Fruit fly (Drosophila melanogaster) whole organism, embryonic: ENCODE results near the gene Chd64.

Experiments
- CG10267 ChIP-seq: fragments of 200-800 bp; sonication (Bioruptor generic); optimal IDR thresholded peaks from 2 replicates; lab custom pipeline; 2018; ENCODE audit warnings: missing biosample characterization, mild to moderate bottlenecking, missing genetic modification characterization, moderate library complexity
- CG10321 ChIP-seq: fragments of 200-800 bp; sonication (Bioruptor generic); IDR thresholded peaks from 2 replicates; pipeline ENCODE4 v1.3.6; 2022; ENCODE audit warnings: missing biosample characterization, missing genetic modification characterization
- CG12071 ChIP-seq: fragments of 200-800 bp; sonication (Bioruptor generic); optimal IDR thresholded peaks from 3 replicates; lab custom pipeline; 2018; ENCODE audit warnings: missing biosample characterization, mild to moderate bottlenecking, missing genetic modification characterization
- CG12744 ChIP-seq: fragments of 200-800 bp; sonication (Bioruptor generic); optimal IDR thresholded peaks from 2 replicates; lab custom pipeline; 2016; ENCODE audit warnings: missing biosample characterization, missing genetic modification characterization
- CG14050 ChIP-seq: fragments of 200-800 bp; sonication (Bioruptor generic); IDR thresholded peaks from 3 replicates; pipeline ENCODE4 v1.3.6; 2022; ENCODE audit warnings: missing biosample characterization, missing genetic modification characterization
- CG14710 ChIP-seq: fragments of 200-800 bp; sonication (Bioruptor generic); optimal IDR thresholded peaks from 3 replicates; lab custom pipeline; 2019; ENCODE audit warnings: missing biosample characterization, mild to moderate bottlenecking, missing genetic modification characterization, moderate library complexity
- CG15514 ChIP-seq: fragments of 200-800 bp; sonication (Bioruptor generic); optimal IDR thresholded peaks from 3 replicates; lab custom pipeline; 2017; ENCODE audit warnings: missing biosample characterization, missing genetic modification characterization, mild to moderate bottlenecking, moderate library complexity, missing genetic modification reagents
- CG15601 ChIP-seq: fragments of 200-800 bp; sonication (Bioruptor generic); optimal IDR thresholded peaks from 3 replicates; lab custom pipeline; 2019; ENCODE audit warnings: missing biosample characterization, mild to moderate bottlenecking, missing genetic modification characterization, moderate library complexity
- CG17912 ChIP-seq: fragments of 200-800 bp; sonication (Bioruptor generic); optimal IDR thresholded peaks from 2 replicates; lab custom pipeline; 2018; ENCODE audit warnings: missing biosample characterization, mild to moderate bottlenecking, missing genetic modification characterization
- CG18619 ChIP-seq: fragments of 200-800 bp; sonication (Bioruptor generic); optimal IDR thresholded peaks from 3 replicates; lab custom pipeline; 2017; ENCODE audit warnings: missing biosample characterization, mild to moderate bottlenecking, missing genetic modification characterization
- CG18764 ChIP-seq: fragments of 200-800 bp; sonication (Bioruptor generic); optimal IDR thresholded peaks from 3 replicates; lab custom pipeline; 2016; ENCODE audit warnings: missing biosample characterization, missing genetic modification characterization
- CG32772 ChIP-seq: fragments of 200-800 bp; sonication (Bioruptor generic); IDR thresholded peaks from 2 replicates; pipeline ENCODE4 v1.3.6; 2022; ENCODE audit warnings: missing biosample characterization, missing genetic modification characterization
- CG3407 ChIP-seq: fragments of 200-800 bp; sonication (Bioruptor generic); optimal IDR thresholded peaks from 2 replicates; lab custom pipeline; 2018; ENCODE audit warnings: missing biosample characterization, mild to moderate bottlenecking, missing genetic modification characterization
- CG43689 ChIP-seq: fragments of 200-800 bp; sonication (Bioruptor generic); IDR thresholded peaks from 2 replicates; pipeline ENCODE4 v1.3.6; 2022; ENCODE audit warnings: missing biosample characterization, missing genetic modification characterization
- CG6654 ChIP-seq: fragments of 200-800 bp; sonication (Bioruptor generic); optimal IDR thresholded peaks from 2 replicates; lab custom pipeline; 2017; ENCODE audit warnings: missing biosample characterization, mild to moderate bottlenecking, missing genetic modification characterization
- CG7556 ChIP-seq: fragments of 200-800 bp; sonication (Bioruptor generic); optimal IDR thresholded peaks from 2 replicates; lab custom pipeline; 2017; ENCODE audit warnings: missing biosample characterization, mild to moderate bottlenecking, missing genetic modification characterization
- CG7987 ChIP-seq: fragments of 200-800 bp; sonication (Bioruptor generic); optimal IDR thresholded peaks from 2 replicates; lab custom pipeline; 2018; ENCODE audit warnings: missing biosample characterization, mild to moderate bottlenecking, missing genetic modification characterization, moderate library complexity
- CG8290 ChIP-seq, 3 experiments: fragments of 200-800 bp; sonication (Bioruptor generic); optimal IDR thresholded peaks; 2 replicates each; lab custom pipeline; 2016 to 2019; ENCODE audit warnings: missing biosample characterization in 3 of 3, missing genetic modification characterization in 3 of 3, mild to moderate bottlenecking in 2 of 3, moderate library complexity in 1 of 3
- CG8478 ChIP-seq: fragments of >200 bp; optimal IDR thresholded peaks from 2 replicates; lab custom pipeline; 2018
- CG8765 ChIP-seq: fragments of 200-800 bp; sonication (Bioruptor generic); IDR thresholded peaks from 2 replicates; pipeline ENCODE4 v1.3.6; 2022; ENCODE audit warnings: missing biosample characterization, missing genetic modification characterization
- CTCF ChIP-seq: fragments of 200-800 bp; sonication (Bioruptor generic); optimal IDR thresholded peaks from 2 replicates; lab custom pipeline; 2017; ENCODE audit warnings: missing biosample characterization, mild to moderate bottlenecking, missing genetic modification characterization, moderate library complexity
- D19B ChIP-seq: fragments of 200-800 bp; sonication (Bioruptor generic); optimal IDR thresholded peaks from 2 replicates; lab custom pipeline; 2017; ENCODE audit warnings: missing biosample characterization, mild to moderate bottlenecking, missing genetic modification characterization
- GATAe ChIP-seq: fragments of 200-800 bp; sonication (Bioruptor generic); conservative IDR thresholded peaks from 2 replicates; pipeline ENCODE4 v1.3.6; 2022; ENCODE audit warnings: missing biosample characterization, missing genetic modification characterization
- HLH4C ChIP-seq: fragments of 200-800 bp; sonication (Bioruptor generic); IDR thresholded peaks from 3 replicates; pipeline ENCODE4 v1.3.6; 2022; ENCODE audit warnings: missing biosample characterization, missing genetic modification characterization; ENCODE audit not compliant: partially characterized antibody
- Mrtf ChIP-seq: fragments of 200-800 bp; sonication (Bioruptor generic); IDR thresholded peaks from 3 replicates; pipeline ENCODE4 v1.3.6; 2022; ENCODE audit warnings: missing biosample characterization, missing genetic modification characterization
- NC2α ChIP-seq: fragments of 200-800 bp; sonication (Bioruptor generic); optimal IDR thresholded peaks from 2 replicates; lab custom pipeline; 2016; ENCODE audit warnings: missing biosample characterization, missing genetic modification characterization
- Pdp1 ChIP-seq, 2 experiments: fragments of 200-800 bp; sonication (Bioruptor generic); optimal IDR thresholded peaks; 3 replicates each; lab custom pipeline; 2016; ENCODE audit warnings: missing biosample characterization in 2 of 2, missing genetic modification characterization in 2 of 2, mild to moderate bottlenecking in 1 of 2, moderate library complexity in 1 of 2
- Sox102F ChIP-seq: fragments of 200-800 bp; sonication (Bioruptor generic); optimal IDR thresholded peaks from 2 replicates; lab custom pipeline; 2018; ENCODE audit warnings: missing biosample characterization, mild to moderate bottlenecking, missing genetic modification characterization, moderate library complexity
- Vsx1 ChIP-seq: fragments of 200-800 bp; sonication (Bioruptor generic); optimal IDR thresholded peaks from 2 replicates; lab custom pipeline; 2017; ENCODE audit warnings: missing biosample characterization, mild to moderate bottlenecking, missing genetic modification characterization, missing genetic modification reagents
- ab ChIP-seq: fragments of 200-800 bp; sonication (Bioruptor generic); optimal IDR thresholded peaks from 2 replicates; lab custom pipeline; 2016; ENCODE audit warnings: missing biosample characterization, missing genetic modification characterization
- ac ChIP-seq: fragments of 200-800 bp; sonication (Bioruptor generic); optimal IDR thresholded peaks from 3 replicates; lab custom pipeline; 2017; ENCODE audit warnings: missing biosample characterization, mild to moderate bottlenecking, missing genetic modification characterization
- al ChIP-seq: fragments of 200-800 bp; sonication (Bioruptor generic); IDR thresholded peaks from 2 replicates; pipeline ENCODE4 v1.3.6; 2022; ENCODE audit warnings: missing biosample characterization, missing genetic modification characterization
- amos ChIP-seq: fragments of 200-800 bp; sonication (Bioruptor generic); IDR thresholded peaks from 2 replicates; pipeline ENCODE4 v1.3.6; 2022; ENCODE audit warnings: missing biosample characterization, missing genetic modification characterization; ENCODE audit not compliant: partially characterized antibody
- br ChIP-seq: fragments of >200 bp; optimal IDR thresholded peaks from 2 replicates; lab custom pipeline; 2017
- caup ChIP-seq: fragments of 200-800 bp; sonication (Bioruptor generic); optimal IDR thresholded peaks from 3 replicates; lab custom pipeline; 2017; ENCODE audit warnings: missing biosample characterization, mild to moderate bottlenecking, missing genetic modification characterization, moderate library complexity; ENCODE audit not compliant: severe bottlenecking
- chif ChIP-seq, 2 experiments: fragments of 200-800 bp; sonication (Bioruptor generic); optimal IDR thresholded peaks; 3 replicates each; lab custom pipeline; 2016; ENCODE audit warnings: missing biosample characterization in 2 of 2, missing genetic modification characterization in 2 of 2
- chinmo ChIP-seq: fragments of 200-800 bp; sonication (Bioruptor generic); IDR thresholded peaks from 4 replicates; pipeline ENCODE4 v1.3.6; 2022; ENCODE audit warnings: missing biosample characterization, missing genetic modification characterization; ENCODE audit not compliant: partially characterized antibody
- dm ChIP-seq: fragments of 200-800 bp; sonication (Bioruptor generic); optimal IDR thresholded peaks from 3 replicates; lab custom pipeline; 2016; ENCODE audit warnings: missing biosample characterization, missing genetic modification characterization
- fd3F ChIP-seq: fragments of 200-800 bp; sonication (Bioruptor generic); optimal IDR thresholded peaks from 2 replicates; lab custom pipeline; 2018; ENCODE audit warnings: missing biosample characterization, mild to moderate bottlenecking, missing genetic modification characterization, moderate library complexity
- fd64A ChIP-seq: fragments of 200-800 bp; sonication (Bioruptor generic); optimal IDR thresholded peaks from 3 replicates; lab custom pipeline; 2018; ENCODE audit warnings: missing biosample characterization, mild to moderate bottlenecking, missing genetic modification characterization
- gce ChIP-seq: fragments of 200-800 bp; sonication (Bioruptor generic); IDR thresholded peaks from 3 replicates; pipeline ENCODE4 v1.3.6; 2022; ENCODE audit warnings: missing biosample characterization, missing genetic modification characterization
- gro ChIP-seq: fragments of 200-800 bp; sonication (Bioruptor generic); optimal IDR thresholded peaks from 2 replicates; lab custom pipeline; 2016; ENCODE audit warnings: missing biosample characterization, missing genetic modification characterization
- jigr1 ChIP-seq: fragments of 200-800 bp; sonication (Bioruptor generic); IDR thresholded peaks from 3 replicates; pipeline ENCODE4 v1.3.6; 2022; ENCODE audit warnings: missing biosample characterization, missing genetic modification characterization
- kni ChIP-seq: fragments of 200-800 bp; sonication (Bioruptor generic); optimal IDR thresholded peaks from 3 replicates; lab custom pipeline; 2017; ENCODE audit warnings: mild to moderate bottlenecking, missing biosample characterization, missing genetic modification reagents, missing genetic modification characterization
- lab ChIP-seq: fragments of 200-800 bp; sonication (Bioruptor generic); optimal IDR thresholded peaks from 3 replicates; lab custom pipeline; 2017; ENCODE audit warnings: missing biosample characterization, missing genetic modification characterization, mild to moderate bottlenecking, moderate library complexity, missing genetic modification reagents
- mirr ChIP-seq: fragments of 200-800 bp; sonication (Bioruptor generic); optimal IDR thresholded peaks from 3 replicates; lab custom pipeline; 2018; ENCODE audit warnings: missing biosample characterization, mild to moderate bottlenecking, missing genetic modification characterization
- scrt ChIP-seq: fragments of 200-800 bp; sonication (Bioruptor generic); optimal IDR thresholded peaks from 2 replicates; lab custom pipeline; 2018; ENCODE audit warnings: missing biosample characterization, mild to moderate bottlenecking, missing genetic modification characterization, moderate library complexity
- sd ChIP-seq: fragments of 200-800 bp; sonication (Bioruptor generic); optimal IDR thresholded peaks from 3 replicates; lab custom pipeline; 2018; ENCODE audit warnings: missing biosample characterization, mild to moderate bottlenecking, missing genetic modification characterization, moderate library complexity
- sisA ChIP-seq: fragments of 200-800 bp; sonication (Bioruptor generic); IDR thresholded peaks from 2 replicates; pipeline ENCODE4 v1.3.6; 2022; ENCODE audit warnings: missing biosample characterization, missing genetic modification characterization
- sug ChIP-seq: fragments of 200-800 bp; optimal IDR thresholded peaks from 2 replicates; lab custom pipeline; 2019; ENCODE audit warnings: missing biosample characterization, mild to moderate bottlenecking, missing genetic modification characterization, moderate library complexity
- wek ChIP-seq: fragments of 200-800 bp; sonication (Bioruptor generic); optimal IDR thresholded peaks from 3 replicates; lab custom pipeline; 2018; ENCODE audit warnings: missing biosample characterization, mild to moderate bottlenecking, missing genetic modification characterization, moderate library complexity

Chd64 gene

DNA sequence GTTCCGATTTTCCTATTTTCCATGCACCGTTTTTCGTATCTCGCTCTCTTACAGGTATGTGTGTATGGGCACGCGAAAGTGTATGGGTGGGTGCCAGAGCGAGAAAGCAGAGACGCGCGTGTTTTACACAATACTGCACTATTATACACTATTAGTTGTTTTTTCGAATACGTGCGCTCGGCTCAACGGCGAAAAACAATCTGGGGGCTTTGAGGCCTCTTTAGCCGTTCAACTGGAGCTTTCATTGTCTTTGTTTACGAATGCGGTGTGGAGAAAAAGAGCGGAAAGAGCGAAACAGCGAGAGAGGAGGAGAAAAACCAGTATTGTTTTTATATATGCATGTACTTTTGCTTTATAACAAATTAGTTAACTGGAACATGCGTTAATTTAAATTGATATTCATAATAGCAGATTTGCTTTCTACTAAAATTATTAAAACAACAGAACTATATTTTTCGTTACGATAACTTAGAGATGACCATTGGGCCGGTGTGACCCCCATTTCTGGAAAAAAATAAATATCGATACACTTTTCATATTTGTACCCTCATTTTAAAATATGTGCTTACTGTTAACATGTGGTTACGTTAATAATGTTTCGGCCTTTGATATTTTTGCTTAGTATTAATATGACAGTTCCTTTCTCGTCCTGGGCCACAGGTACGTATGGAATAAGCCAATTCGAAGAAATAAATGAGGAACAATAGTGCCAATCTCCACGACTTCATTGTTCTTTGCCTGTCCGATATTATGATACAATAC is 19.5 kb downstream of the Chd64 start, which contains the start of gene CG14995 (continued):
- TF ChIP-seq ac (GFP tag; lab: Kevin White, UChicago) (no peak), sisA (no peak), al (GFP tag; lab: Robert Waterston, UW) (no peak), Sox102F (no peak), NC2α (GFP tag; lab: Kevin White, UChicago) (no peak), CTCF (no peak), CG18619 (no peak), CG10267 (tag; lab: Kevin White, UChicago) (peak; percentile 5), CG10321 (GFP tag; lab: Robert Waterston, UW) (0 out of 2 replicates have a peak, but pooled peaks have one; percentile 10), CG7556 (GFP tag; lab: Kevin White, UChicago) (no peak), CG32772 (no peak), ab (GFP tag; lab: Kevin White, UChicago) (no peak), CG14710 (peak; percentile 99), dm (GFP tag; lab: Kevin White, UChicago) (no peak), CG3407 (no peak), CG15514 (peak; percentile 31), gce (GFP tag; lab: Robert Waterston, UW) (no peak), sug (tag; lab: Kevin White, UChicago) (peak; percentile 43), HLH4C (GFP tag; lab: Robert Waterston, UW) (peak; percentile 53), CG8765 (GFP tag; lab: Robert Waterston, UW) (no peak), CG8478 (lab: Kevin White, UChicago) (no peak), wek (no peak), D19B (GFP tag; lab: Kevin White, UChicago) (no peak), fd3F (GFP tag; lab: Kevin White, UChicago) (no peak), amos (GFP tag; lab: Robert Waterston, UW) (peak; percentile 78; the same call in 1 of the 2 replicates), scrt (peak; percentile 52), CG12071 (GFP tag; lab: Kevin White, UChicago) (peak; percentile 61), jigr1 (no peak), chif (GFP tag; optimal IDR thresholded peaks at IDR 0.05; lab: Kevin White, UChicago) (no peak), CG12744 (GFP tag; lab: Kevin White, UChicago) (no peak), CG43689 (GFP tag; lab: Robert Waterston, UW) (no peak), CG17912 (GFP tag; lab: Kevin White, UChicago) (no peak)

DNA sequence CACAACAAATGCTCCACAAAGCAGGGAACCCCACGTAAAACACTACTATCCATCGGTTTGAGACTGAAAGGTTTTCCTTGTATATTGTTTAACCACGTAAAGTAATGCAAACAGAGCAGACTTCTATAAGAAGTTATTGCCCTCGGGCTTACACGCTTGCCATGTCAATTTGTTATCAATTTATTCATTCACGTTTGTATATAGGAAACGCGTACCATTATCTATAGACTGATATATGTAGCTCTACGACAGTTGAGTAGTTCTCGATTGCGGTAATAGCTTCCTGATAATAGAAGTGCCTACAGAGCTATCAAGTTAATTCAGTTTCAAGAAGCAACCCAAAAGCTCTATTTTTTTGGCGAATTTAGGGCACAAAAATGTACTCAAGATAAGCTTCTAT is 23.0 kb downstream of the Chd64 start:
- TF ChIP-seq Vsx1: no peak
- TF ChIP-seq mirr (GFP tag; lab: Kevin White, UChicago): peak; percentile 96
- peak in 1 of 2 experiments; percentile 37 for TF ChIP-seq Pdp1 (GFP tag; optimal IDR thresholded peaks at IDR 0.05; lab: Kevin White, UChicago)
- peak; percentile 29; the same call in 1 of the 2 replicates for TF ChIP-seq GATAe
- no peak for TF ChIP-seq Mrtf (GFP tag; lab: Robert Waterston, UW)
- peak; percentile 71 for TF ChIP-seq kni
- peak; percentile 5 for TF ChIP-seq gro (GFP tag; lab: Kevin White, UChicago)
- TF ChIP-seq CG7987 (GFP tag; lab: Kevin White, UChicago): no peak
- TF ChIP-seq fd64A (GFP tag; lab: Kevin White, UChicago): no peak
- no peak for TF ChIP-seq CG8290 (GFP tag; optimal IDR thresholded peaks at IDR 0.05; lab: Kevin White, UChicago)
- TF ChIP-seq CG8290 (tag; optimal IDR thresholded peaks at IDR 0.05; lab: Kevin White, UChicago): peak in 1 of 2 experiments; percentile 28
- no peak for TF ChIP-seq CG18764 (GFP tag; lab: Kevin White, UChicago)
- no peak for TF ChIP-seq CG6654 (GFP tag; lab: Kevin White, UChicago)
- peak; percentile 5 for TF ChIP-seq lab (GFP tag; lab: Kevin White, UChicago)
- no peak for TF ChIP-seq br (lab: Kevin White, UChicago)
- peak; percentile 1 for TF ChIP-seq sd (tag; lab: Kevin White, UChicago)
- TF ChIP-seq CG14050 (GFP tag; lab: Robert Waterston, UW): no peak
- TF ChIP-seq chinmo: no peak
- peak; percentile 14 for TF ChIP-seq caup (GFP tag; lab: Kevin White, UChicago)
- peak; percentile 3 for TF ChIP-seq CG15601 (tag; lab: Kevin White, UChicago)
